Fruit fly (Drosophila melanogaster): ENCODE measurements around the gene CG5890.

CG5890 gene

dm6 chr3R:25882606-25883266 lies 26.8 kb downstream of the CG5890 start (continued):
- TF ChIP-seq achi (GFP tag; optimal IDR thresholded peaks at IDR 0.05) (peak; percentile 8), fd59A (GFP tag; optimal IDR thresholded peaks at IDR 0.05) (no peak), Met (GFP tag; optimal IDR thresholded peaks at IDR 0.05) (no peak), CG11294 (GFP tag; IDR thresholded peaks at IDR 0.05) (no peak), CG4318 (GFP tag; optimal IDR thresholded peaks at IDR 0.05) (peak; percentile 39), Ets96B (tag; optimal IDR thresholded peaks at IDR 0.05) (no peak), ss (GFP tag; optimal IDR thresholded peaks at IDR 0.05) (no peak), CG6854 (GFP tag; optimal IDR thresholded peaks at IDR 0.05) (no peak), net (GFP tag; optimal IDR thresholded peaks at IDR 0.05) (no peak), CG11762 (GFP tag; optimal IDR thresholded peaks at IDR 0.05; ENCODE audit: insufficient read depth) (no peak), Ets21C (GFP tag; optimal IDR thresholded peaks at IDR 0.05) (no peak), Sox14 (GFP tag; optimal IDR thresholded peaks at IDR 0.05) (no peak), CG1621 (tag; optimal IDR thresholded peaks at IDR 0.05) (no peak), fkh (GFP tag; optimal IDR thresholded peaks at IDR 0.05) (no peak), Gug (GFP tag; IDR thresholded peaks at IDR 0.05) (no peak), lz (GFP tag; optimal IDR thresholded peaks at IDR 0.05) (no peak), cyc (GFP tag; optimal IDR thresholded peaks at IDR 0.05) (no peak), CG3919 (GFP tag; optimal IDR thresholded peaks at IDR 0.05) (no peak), topi (GFP tag; optimal IDR thresholded peaks at IDR 0.05) (no peak), pdm3 (GFP tag; optimal IDR thresholded peaks at IDR 0.05) (no peak), CG8632 (GFP tag; optimal IDR thresholded peaks at IDR 0.05) (no peak), eg (GFP tag; IDR thresholded peaks at IDR 0.05) (no peak; the same call in 2 of the 3 replicates), Smox (GFP tag; optimal IDR thresholded peaks at IDR 0.05) (no peak), OdsH (GFP tag; optimal IDR thresholded peaks at IDR 0.05) (no peak), CG16779 (tag; optimal IDR thresholded peaks at IDR 0.05) (no peak), CG7368 (GFP tag; optimal IDR thresholded peaks at IDR 0.05) (no peak), CG15336 (GFP tag; IDR thresholded peaks at IDR 0.05) (no peak), acj6 (GFP tag; optimal IDR thresholded peaks at IDR 0.05) (no peak), Hr4 (GFP tag; optimal IDR thresholded peaks at IDR 0.05) (peak; percentile 47), CG8319 (GFP tag; optimal IDR thresholded peaks at IDR 0.05) (no peak), esn (GFP tag; optimal IDR thresholded peaks at IDR 0.05) (no peak), CG10669 (GFP tag; optimal IDR thresholded peaks at IDR 0.05) (no peak), CG10631 (GFP tag; optimal IDR thresholded peaks at IDR 0.05) (no peak)

DNA sequence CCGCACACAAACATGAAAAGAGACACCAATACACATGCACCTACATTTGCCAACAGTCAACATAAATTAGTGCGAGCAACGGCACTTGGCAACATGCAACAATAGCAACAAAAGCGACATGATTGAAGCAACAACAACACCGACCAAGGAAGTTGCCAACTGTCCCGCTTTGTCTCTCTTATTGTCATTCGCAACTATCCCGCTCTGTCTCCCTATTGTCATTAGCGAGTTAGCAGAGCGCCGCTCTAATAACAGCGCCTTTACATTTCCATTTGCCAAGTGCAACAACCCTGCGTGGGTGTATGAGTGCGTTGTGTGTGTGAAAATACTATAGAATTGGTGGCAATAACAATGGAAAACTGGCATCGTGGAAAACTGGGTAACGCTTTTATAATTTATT lies 27.9 kb downstream of the CG5890 start:
- no peak for TF ChIP-seq CG6808 (GFP tag; optimal IDR thresholded peaks at IDR 0.05)
- TF ChIP-seq fkh (GFP tag; optimal IDR thresholded peaks at IDR 0.05): peak; percentile 6

dm6 chr3R:25884301-25884700 lies 28.3 kb downstream of the CG5890 start:
- TF ChIP-seq cyc (GFP tag; optimal IDR thresholded peaks at IDR 0.05): peak; percentile 31
- no peak for TF ChIP-seq CG11294 (GFP tag; IDR thresholded peaks at IDR 0.05)
- TF ChIP-seq eg (GFP tag; IDR thresholded peaks at IDR 0.05): peak; percentile 77
- peak; percentile 48 for TF ChIP-seq Eip78C (GFP tag)
- no peak for TF ChIP-seq Blimp-1 (GFP tag; optimal IDR thresholded peaks at IDR 0.05)
- TF ChIP-seq Gug (GFP tag; IDR thresholded peaks at IDR 0.05): peak; percentile 46; the same call in 1 of the 2 replicates
- peak; percentile 25 for TF ChIP-seq lz (GFP tag; optimal IDR thresholded peaks at IDR 0.05)
- TF ChIP-seq Hr39 (GFP tag; optimal IDR thresholded peaks at IDR 0.05): no peak
- TF ChIP-seq CG8119 (GFP tag; IDR thresholded peaks at IDR 0.05): peak; percentile 79
- no peak for TF ChIP-seq CG9139 (GFP tag; optimal IDR thresholded peaks at IDR 0.05)
- TF ChIP-seq CG6792 (GFP tag; optimal IDR thresholded peaks at IDR 0.05): peak; percentile 21
- TF ChIP-seq CG11762 (GFP tag; optimal IDR thresholded peaks at IDR 0.05; ENCODE audit: insufficient read depth): peak; percentile 25
- peak; percentile 39 for TF ChIP-seq Smox (GFP tag; optimal IDR thresholded peaks at IDR 0.05)
- TF ChIP-seq CG8632 (GFP tag; optimal IDR thresholded peaks at IDR 0.05): peak; percentile 31
- TF ChIP-seq CG10669 (GFP tag; optimal IDR thresholded peaks at IDR 0.05): peak; percentile 15
- peak; percentile 55 for TF ChIP-seq esn (GFP tag; optimal IDR thresholded peaks at IDR 0.05)
- peak; percentile 56 for TF ChIP-seq net (GFP tag; optimal IDR thresholded peaks at IDR 0.05)
- TF ChIP-seq CG6163 (GFP tag; IDR thresholded peaks at IDR 0.05): peak; percentile 7; the same call in 1 of the 3 replicates
- TF ChIP-seq achi (GFP tag; optimal IDR thresholded peaks at IDR 0.05): peak; percentile 54
- TF ChIP-seq CG15336 (GFP tag; IDR thresholded peaks at IDR 0.05): peak; percentile 82
- TF ChIP-seq CG6276 (GFP tag; optimal IDR thresholded peaks at IDR 0.05): peak; percentile 66
- TF ChIP-seq salr (GFP tag; optimal IDR thresholded peaks at IDR 0.05): peak in 1 of 2 experiments; percentile 64
- peak; percentile 34 for TF ChIP-seq OdsH (GFP tag; optimal IDR thresholded peaks at IDR 0.05)
- peak; percentile 26 for TF ChIP-seq CG3032 (tag; optimal IDR thresholded peaks at IDR 0.05)
- TF ChIP-seq svp (GFP tag): peak; percentile 71
- peak; percentile 11 for TF ChIP-seq Eip75B (GFP tag; optimal IDR thresholded peaks at IDR 0.05)
- peak; percentile 17 for TF ChIP-seq Sox14 (GFP tag; optimal IDR thresholded peaks at IDR 0.05)
- peak; percentile 44 for TF ChIP-seq topi (GFP tag; optimal IDR thresholded peaks at IDR 0.05)
- TF ChIP-seq Ets96B (tag; optimal IDR thresholded peaks at IDR 0.05): peak; percentile 31

Measured in whole organism, prepupa.